Worm (Caenorhabditis elegans): ENCODE data around the gene coq-5.

Gene coq-5

ce11 chrIII:7858407-7859029, at the start of gene coq-5, which contains the start of gene ufm-1 (continued):
- TF ChIP-seq unc-62 (GFP tag; optimal IDR thresholded peaks at IDR 0.05): no peak
- peak; percentile 53 for TF ChIP-seq fkh-4 (tag; optimal IDR thresholded peaks at IDR 0.05; ENCODE audit: borderline replicate concordance)
- TF ChIP-seq pqm-1 (tag; optimal IDR thresholded peaks at IDR 0.05): no peak
- TF ChIP-seq ama-1 (optimal IDR thresholded peaks at IDR 0.05): no peak
- TF ChIP-seq tlp-1 (tag; optimal IDR thresholded peaks at IDR 0.05): no peak
- TF ChIP-seq nhr-20 (tag; optimal IDR thresholded peaks at IDR 0.05): peak; percentile 27
- no peak for TF ChIP-seq sup-37 (GFP tag; optimal IDR thresholded peaks at IDR 0.05)
- no peak for TF ChIP-seq hlh-4 (tag; optimal IDR thresholded peaks at IDR 0.05)
- TF ChIP-seq ceh-63 (GFP tag; optimal IDR thresholded peaks at IDR 0.05): no peak
- TF ChIP-seq ceh-88 (GFP tag; IDR thresholded peaks at IDR 0.05): no peak
- TF ChIP-seq nhr-76 (tag; optimal IDR thresholded peaks at IDR 0.05): no peak
- TF ChIP-seq ceh-82 (tag; optimal IDR thresholded peaks at IDR 0.05): no peak
- no peak for TF ChIP-seq ets-5 (GFP tag; IDR thresholded peaks at IDR 0.05)
- TF ChIP-seq C34B4.2 (tag; optimal IDR thresholded peaks at IDR 0.05): no peak
- TF ChIP-seq ceh-8 (GFP tag; optimal IDR thresholded peaks at IDR 0.05): no peak
- TF ChIP-seq nhr-19 (GFP tag; conservative IDR thresholded peaks at IDR 0.05): no peak
- TF ChIP-seq swsn-7 (tag; optimal IDR thresholded peaks at IDR 0.05): no peak
- TF ChIP-seq fkh-8 (tag; optimal IDR thresholded peaks at IDR 0.05): peak; percentile 31
- TF ChIP-seq unc-30 (tag; optimal IDR thresholded peaks at IDR 0.05): no peak
- TF ChIP-seq sptf-1 (tag; optimal IDR thresholded peaks at IDR 0.05): no peak
- TF ChIP-seq nhr-28 (tag; optimal IDR thresholded peaks at IDR 0.05): no peak
- no peak for TF ChIP-seq nhr-12 (tag; optimal IDR thresholded peaks at IDR 0.05)
- TF ChIP-seq C16A3.4 (tag; optimal IDR thresholded peaks at IDR 0.05): no peak
- TF ChIP-seq pax-3 (tag; optimal IDR thresholded peaks at IDR 0.05): peak; percentile 12
- peak; percentile 52 for TF ChIP-seq nhr-47 (tag; optimal IDR thresholded peaks at IDR 0.05)
- peak; percentile 13 for TF ChIP-seq dsc-1 (tag; optimal IDR thresholded peaks at IDR 0.05)
- peak; percentile 8 for TF ChIP-seq egl-13 (tag; optimal IDR thresholded peaks at IDR 0.05)
- TF ChIP-seq nhr-237 (tag; optimal IDR thresholded peaks at IDR 0.05): no peak
- peak; percentile 80 for TF ChIP-seq lir-3 (tag; optimal IDR thresholded peaks at IDR 0.05; ENCODE audit: poor library complexity)
- peak; percentile 26 for TF ChIP-seq snu-23 (GFP tag; optimal IDR thresholded peaks at IDR 0.05)
- peak; percentile 47 for TF ChIP-seq lin-14 (GFP tag; optimal IDR thresholded peaks at IDR 0.05)
- peak; percentile 7 to 42 (median 36) for TF ChIP-seq dpl-1 (GFP tag; optimal IDR thresholded peaks at IDR 0.05)

ce11 chrIII:7907515-7907914, 49.3 kb upstream of the coq-5 start, which contains the start of gene pcp-5:
Gene pcp-5, minus strand, starts transcription at chrIII:7907615.
- TF ChIP-seq unc-130 (tag; optimal IDR thresholded peaks at IDR 0.05) (no peak), rnt-1 (tag; optimal IDR thresholded peaks at IDR 0.05) (peak; percentile 48), nhr-71 (tag; optimal IDR thresholded peaks at IDR 0.05) (peak; percentile 36), elt-2 (tag; optimal IDR thresholded peaks at IDR 0.05) (no peak)

- TF ChIP-seq lin-13 (GFP tag; optimal IDR thresholded peaks at IDR 0.05) (no peak), efl-3 (GFP tag; optimal IDR thresholded peaks at IDR 0.05) (no peak), tlp-1 (tag; optimal IDR thresholded peaks at IDR 0.05) (no peak), rnt-1 (tag; optimal IDR thresholded peaks at IDR 0.05) (no peak), pqm-1 (tag; optimal IDR thresholded peaks at IDR 0.05) (no peak), grh-1 (GFP tag; IDR thresholded peaks at IDR 0.05) (no peak), C04F5.9 (tag; optimal IDR thresholded peaks at IDR 0.05) (no peak), ceh-8 (GFP tag; optimal IDR thresholded peaks at IDR 0.05) (no peak), skn-1 (tag; optimal IDR thresholded peaks at IDR 0.05) (no peak), unc-98 (GFP tag; IDR thresholded peaks at IDR 0.05) (no peak), mep-1 (tag; optimal IDR thresholded peaks at IDR 0.05) (no peak), ama-1 (optimal IDR thresholded peaks at IDR 0.05) (no peak), sox-4 (tag; optimal IDR thresholded peaks at IDR 0.05) (no peak), irx-1 (tag; optimal IDR thresholded peaks at IDR 0.05) (no peak), aly-2 (tag; optimal IDR thresholded peaks at IDR 0.05) (no peak), fkh-4 (tag; optimal IDR thresholded peaks at IDR 0.05; ENCODE audit: borderline replicate concordance) (no peak), ceh-63 (GFP tag; optimal IDR thresholded peaks at IDR 0.05) (no peak), xbp-1 (tag; optimal IDR thresholded peaks at IDR 0.05) (no peak), ceh-88 (GFP tag; IDR thresholded peaks at IDR 0.05) (no peak), unc-62 (GFP tag; optimal IDR thresholded peaks at IDR 0.05) (no peak)
Measured at ce11 chrIII:7903427-7903826, 45.2 kb upstream of the coq-5 start.

Measured in whole organism, L1 larva.